Fruit fly (Drosophila melanogaster): ENCODE measurements around the gene CG42816.

CG42816 gene

DNA sequence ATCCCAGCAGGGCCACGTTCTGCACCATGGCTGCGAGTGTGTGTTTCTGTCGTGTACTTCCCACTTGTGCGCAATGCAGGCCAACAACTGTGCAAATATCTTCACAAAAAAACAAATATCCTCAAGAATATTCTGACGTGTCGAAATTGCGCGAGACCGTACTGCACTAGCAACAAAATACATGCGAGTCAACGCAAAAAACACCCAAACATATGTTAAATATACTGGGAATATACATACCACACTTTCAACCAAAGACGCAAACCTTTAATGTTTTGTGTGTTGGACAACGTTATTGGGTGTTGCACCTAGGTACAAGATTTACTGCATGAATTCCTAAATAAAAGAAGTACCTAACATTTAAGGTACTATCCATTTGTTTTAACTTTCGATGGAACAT is 4.7 kb upstream of the CG42816 start, which contains the start of gene NUCB1 (continued):
- TF ChIP-seq Sry-δ (GFP tag; optimal IDR thresholded peaks at IDR 0.05) (peak; percentile 41), lilli (GFP tag; optimal IDR thresholded peaks at IDR 0.05) (peak; percentile 56), lola (GFP tag; optimal IDR thresholded peaks at IDR 0.05) (peak in 1 of 3 experiments; percentile 16), Doc3 (GFP tag; IDR thresholded peaks at IDR 0.05; ENCODE audit: partially characterized antibody) (no peak), CG12299 (tag; optimal IDR thresholded peaks at IDR 0.05) (no peak), E2f2 (GFP tag; IDR thresholded peaks at IDR 0.05) (peak; percentile 24; the same call in 1 of the 2 replicates), tll (GFP tag; optimal IDR thresholded peaks at IDR 0.05) (peak in 1 of 2 experiments; percentile 74), CrebB (tag; optimal IDR thresholded peaks at IDR 0.05) (peak; percentile 12), CG14014 (GFP tag; IDR thresholded peaks at IDR 0.05) (0 out of 2 replicates have a peak, but pooled peaks have one; percentile 45), Atf6 (GFP tag; IDR thresholded peaks at IDR 0.05) (peak; percentile 24; the same call in 1 of the 2 replicates), MBD-R2 (GFP tag; IDR thresholded peaks at IDR 0.05) (peak; percentile 93), CG2875 (GFP tag; optimal IDR thresholded peaks at IDR 0.05) (peak; percentile 17), Bgb (GFP tag; IDR thresholded peaks at IDR 0.05; ENCODE audit: partially characterized antibody) (peak; percentile 37; the same call in 1 of the 2 replicates), HLH54F (GFP tag; optimal IDR thresholded peaks at IDR 0.05) (peak; percentile 13), vvl (GFP tag; IDR thresholded peaks at IDR 0.05) (peak; percentile 45), ci (GFP tag; IDR thresholded peaks at IDR 0.05) (peak; percentile 60), CG30020 (tag; optimal IDR thresholded peaks at IDR 0.05) (peak; percentile 29), CG10209 (GFP tag; optimal IDR thresholded peaks at IDR 0.05) (peak; percentile 36), luna (GFP tag; optimal IDR thresholded peaks at IDR 0.05) (peak; percentile 26), CG15479 (GFP tag; optimal IDR thresholded peaks at IDR 0.05) (peak; percentile 71), CG15514 (GFP tag; optimal IDR thresholded peaks at IDR 0.05) (peak; percentile 83), CG13624 (GFP tag; optimal IDR thresholded peaks at IDR 0.05) (peak; percentile 44), nerfin-1 (tag; optimal IDR thresholded peaks at IDR 0.05) (peak; percentile 80), HmgD (GFP tag; optimal IDR thresholded peaks at IDR 0.05) (peak; percentile 72), gro (GFP tag; optimal IDR thresholded peaks at IDR 0.05) (peak; percentile 71), trem (tag; optimal IDR thresholded peaks at IDR 0.05) (peak; percentile 82), HHEX (GFP tag; optimal IDR thresholded peaks at IDR 0.05) (peak; percentile 48), Dref (GFP tag; IDR thresholded peaks at IDR 0.05) (peak; percentile 38), Atf-2 (GFP tag; optimal IDR thresholded peaks at IDR 0.05) (peak; percentile 12), CG17802 (tag; optimal IDR thresholded peaks at IDR 0.05) (no peak), CG8290 (GFP tag; optimal IDR thresholded peaks at IDR 0.05) (peak; percentile 20), CG8290 (tag; optimal IDR thresholded peaks at IDR 0.05) (peak in 1 of 2 experiments; percentile 89), fd64A (GFP tag; optimal IDR thresholded peaks at IDR 0.05) (no peak), ERR (GFP tag; optimal IDR thresholded peaks at IDR 0.05) (peak; percentile 34), Poxn (GFP tag; IDR thresholded peaks at IDR 0.05) (no peak; the same call in 1 of the 2 replicates), CG2712 (tag; optimal IDR thresholded peaks at IDR 0.05) (peak; percentile 55), row (GFP tag; IDR thresholded peaks at IDR 0.05) (peak; percentile 97), NC2β (GFP tag; optimal IDR thresholded peaks at IDR 0.05) (peak; percentile 40), Bdp1 (GFP tag; optimal IDR thresholded peaks at IDR 0.05) (peak; percentile 14), Six4 (GFP tag; optimal IDR thresholded peaks at IDR 0.05) (no peak), CG4707 (GFP tag; optimal IDR thresholded peaks at IDR 0.05) (no peak), mirr (GFP tag; optimal IDR thresholded peaks at IDR 0.05) (peak; percentile 33), CG14710 (tag; optimal IDR thresholded peaks at IDR 0.05) (peak; percentile 60), disco-r (GFP tag; optimal IDR thresholded peaks at IDR 0.05) (peak; percentile 26), tx (GFP tag; optimal IDR thresholded peaks at IDR 0.05) (peak; percentile 15), CG17612 (GFP tag; IDR thresholded peaks at IDR 0.05) (no peak), NfI (GFP tag; optimal IDR thresholded peaks at IDR 0.05) (peak; percentile 64), CG7928 (GFP tag; optimal IDR thresholded peaks at IDR 0.05) (peak; percentile 0), tup (GFP tag; optimal IDR thresholded peaks at IDR 0.05) (peak; percentile 27), Mad (GFP tag; optimal IDR thresholded peaks at IDR 0.05) (peak; percentile 12)

All from whole organism, embryonic.